Worm (Caenorhabditis elegans): Measurements from ENCODE around the gene fbxa-73.

DNA sequence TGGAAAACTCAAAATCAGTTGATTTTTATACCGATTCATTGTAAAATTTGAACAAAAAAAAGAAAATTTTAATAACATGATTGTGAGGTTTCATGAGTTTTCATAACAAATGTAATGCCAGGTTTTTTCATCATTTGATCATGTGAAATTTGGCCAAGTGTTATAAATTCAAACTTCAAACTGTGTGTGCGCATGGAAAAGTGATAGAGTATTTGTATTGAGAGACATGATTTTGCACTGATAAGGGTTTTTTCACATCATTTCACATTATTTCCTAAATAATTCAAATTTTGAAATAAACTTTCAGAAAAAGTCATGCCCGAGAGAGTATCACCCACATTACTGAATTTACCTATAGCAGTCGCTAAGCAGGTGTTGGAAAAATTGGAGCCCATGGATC is 37.9 kb downstream of the fbxa-73 start, which contains the start of gene fbxa-219:
- no peak for TF ChIP-seq aly-1 (tag; optimal IDR thresholded peaks at IDR 0.05)
- TF ChIP-seq ceh-13 (GFP tag; optimal IDR thresholded peaks at IDR 0.05): no peak
- no peak for TF ChIP-seq tbx-37 (GFP tag; conservative IDR thresholded peaks at IDR 0.05)
- no peak for TF ChIP-seq pes-1 (GFP tag; IDR thresholded peaks at IDR 0.05)
- no peak for TF ChIP-seq ama-1 (optimal IDR thresholded peaks at IDR 0.05)
- no peak for TF ChIP-seq F13C5.2 (tag; optimal IDR thresholded peaks at IDR 0.05)
- TF ChIP-seq sea-1 (GFP tag; conservative IDR thresholded peaks at IDR 0.05): no peak
- no peak for TF ChIP-seq hmbx-1 (tag; optimal IDR thresholded peaks at IDR 0.05)
- no peak for TF ChIP-seq hmg-4 (GFP tag; optimal IDR thresholded peaks at IDR 0.05)
- TF ChIP-seq scrt-1 (GFP tag; IDR thresholded peaks at IDR 0.05): no peak
